Fruit fly (Drosophila melanogaster): Measurements from ENCODE around the gene RpS27A.

RpS27A gene

DNA sequence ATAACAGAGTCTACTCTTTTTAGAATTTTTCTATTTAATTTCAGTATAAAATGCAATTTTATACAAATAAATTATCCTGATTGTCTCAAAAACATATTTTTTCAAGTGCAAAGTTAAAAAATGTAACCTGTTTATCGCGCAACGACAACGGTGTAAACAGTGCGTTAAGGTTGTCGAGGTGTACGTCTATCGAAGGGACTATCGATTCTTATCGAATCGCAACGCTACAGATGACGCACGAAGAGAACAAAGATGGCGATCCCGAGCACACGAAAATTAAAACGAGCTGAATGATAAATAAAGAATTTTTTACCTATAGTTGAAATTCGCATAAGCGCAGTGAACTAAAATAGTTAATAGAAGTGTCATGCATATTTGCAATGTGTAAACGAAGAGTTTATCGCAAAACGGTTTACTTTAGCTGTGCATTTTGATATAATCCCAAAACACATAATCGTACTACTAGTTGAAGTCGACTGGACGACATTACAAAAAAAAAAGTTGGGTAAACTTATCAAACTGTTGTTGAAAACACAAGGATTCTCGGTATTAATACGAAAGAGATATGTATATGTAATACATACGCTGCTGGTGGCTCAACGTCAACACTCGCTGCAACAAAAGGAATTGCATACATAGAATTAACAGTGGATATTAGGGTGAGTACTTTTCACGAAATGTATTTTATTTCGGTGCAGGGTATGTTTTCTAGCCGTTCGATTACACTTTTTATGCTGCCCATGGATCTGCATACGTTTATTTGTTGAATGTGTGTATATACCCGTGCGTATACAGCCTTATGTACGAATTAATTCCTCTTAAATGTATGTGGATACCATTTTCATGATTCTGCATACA, 20.1 kb upstream of the RpS27A start, which contains the start of gene da (continued):
- peak; percentile 81 for TF ChIP-seq CG15479 (GFP tag; optimal IDR thresholded peaks at IDR 0.05)
- TF ChIP-seq CG10209 (GFP tag; optimal IDR thresholded peaks at IDR 0.05): peak; percentile 52
- TF ChIP-seq CG6654 (GFP tag; optimal IDR thresholded peaks at IDR 0.05): no peak
- 0 out of 2 replicates have a peak, but pooled peaks have one; percentile 17 for TF ChIP-seq ranshi (GFP tag; IDR thresholded peaks at IDR 0.05)
- TF ChIP-seq Sry-β (GFP tag; optimal IDR thresholded peaks at IDR 0.05): no peak
- TF ChIP-seq MTF-1 (GFP tag; optimal IDR thresholded peaks at IDR 0.05; ENCODE audit: borderline replicate concordance): no peak
- TF ChIP-seq CG17912 (GFP tag; optimal IDR thresholded peaks at IDR 0.05): peak; percentile 32
- peak; percentile 23 for TF ChIP-seq Lhr (GFP tag; optimal IDR thresholded peaks at IDR 0.05)
- peak; percentile 49; the same call in 1 of the 2 replicates for TF ChIP-seq Bgb (GFP tag; IDR thresholded peaks at IDR 0.05; ENCODE audit: partially characterized antibody)
- TF ChIP-seq crc (GFP tag; optimal IDR thresholded peaks at IDR 0.05): peak; percentile 34
- TF ChIP-seq CG3163 (GFP tag; optimal IDR thresholded peaks at IDR 0.05): no peak
- TF ChIP-seq hb (GFP tag; IDR thresholded peaks at IDR 0.05; ENCODE audit: partially characterized antibody): no peak
- no peak for TF ChIP-seq CG12071 (GFP tag; optimal IDR thresholded peaks at IDR 0.05)
- TF ChIP-seq twi (tag; optimal IDR thresholded peaks at IDR 0.05): peak; percentile 43
- peak; percentile 53; the same call in 1 of the 2 replicates for TF ChIP-seq CG31441 (GFP tag; IDR thresholded peaks at IDR 0.05)
- peak; percentile 65 for TF ChIP-seq nerfin-2 (GFP tag; IDR thresholded peaks at IDR 0.05; ENCODE audit: partially characterized antibody)
- TF ChIP-seq CG14860 (GFP tag; IDR thresholded peaks at IDR 0.05; ENCODE audit: partially characterized antibody): no peak
- TF ChIP-seq CG8359 (GFP tag; optimal IDR thresholded peaks at IDR 0.05; ENCODE audit: borderline replicate concordance): no peak
- peak; percentile 63 for TF ChIP-seq CG2678 (tag; optimal IDR thresholded peaks at IDR 0.05)
- no peak for TF ChIP-seq CG2889 (GFP tag; IDR thresholded peaks at IDR 0.05)
- no peak for TF ChIP-seq ftz-f1 (GFP tag; optimal IDR thresholded peaks at IDR 0.05)

DNA sequence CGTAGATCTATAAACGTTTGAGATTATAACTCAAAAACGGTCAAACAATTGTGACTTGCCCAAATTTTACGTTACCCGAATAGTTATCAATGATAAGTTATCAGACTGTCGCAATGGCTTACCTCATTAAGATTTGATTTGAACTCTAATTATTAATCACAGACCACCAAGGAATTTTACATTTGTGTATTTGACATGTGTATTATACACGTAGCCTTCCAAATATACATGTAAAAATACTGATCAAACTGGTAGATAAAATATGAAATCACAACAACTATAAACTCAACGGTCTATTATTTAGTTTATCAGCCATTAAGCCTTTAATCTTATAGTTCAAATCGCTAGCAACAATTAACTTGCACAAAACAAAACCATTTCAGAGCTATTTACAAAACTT, 14.7 kb upstream of the RpS27A start:
- TF ChIP-seq sd (tag; optimal IDR thresholded peaks at IDR 0.05) (peak; percentile 85), grn (GFP tag; optimal IDR thresholded peaks at IDR 0.05) (peak; percentile 69), Mad (GFP tag; optimal IDR thresholded peaks at IDR 0.05) (no peak), corto (GFP tag; optimal IDR thresholded peaks at IDR 0.05) (no peak), CG10431 (GFP tag; optimal IDR thresholded peaks at IDR 0.05) (no peak), sug (tag; optimal IDR thresholded peaks at IDR 0.05) (peak; percentile 99), CG3847 (GFP tag; IDR thresholded peaks at IDR 0.05) (no peak), ken (GFP tag; IDR thresholded peaks at IDR 0.05) (no peak), Stat92E (GFP tag; optimal IDR thresholded peaks at IDR 0.05) (no peak), CG17829 (tag; optimal IDR thresholded peaks at IDR 0.05) (no peak), lola (GFP tag; optimal IDR thresholded peaks at IDR 0.05) (no peak), gsb-n (tag; optimal IDR thresholded peaks at IDR 0.05) (no peak), nau (GFP tag; optimal IDR thresholded peaks at IDR 0.05) (no peak), Opbp (GFP tag; IDR thresholded peaks at IDR 0.05; ENCODE audit: partially characterized antibody) (no peak), her (GFP tag; optimal IDR thresholded peaks at IDR 0.05) (no peak), Sry-δ (GFP tag; optimal IDR thresholded peaks at IDR 0.05) (no peak), inv (GFP tag; IDR thresholded peaks at IDR 0.05; ENCODE audit: partially characterized antibody) (no peak), CG14441 (GFP tag; IDR thresholded peaks at IDR 0.05) (no peak), CG3407 (GFP tag; optimal IDR thresholded peaks at IDR 0.05) (no peak), CG6791 (GFP tag; IDR thresholded peaks at IDR 0.05; ENCODE audit: partially characterized antibody) (no peak), bcd (GFP tag; optimal IDR thresholded peaks at IDR 0.05) (no peak), CG9932 (GFP tag; IDR thresholded peaks at IDR 0.05) (no peak), CG8089 (GFP tag; optimal IDR thresholded peaks at IDR 0.05) (no peak), Mes4 (GFP tag; optimal IDR thresholded peaks at IDR 0.05) (no peak), Hr78 (GFP tag; optimal IDR thresholded peaks at IDR 0.05) (no peak), CG3065 (GFP tag; optimal IDR thresholded peaks at IDR 0.05) (no peak), fru (optimal IDR thresholded peaks at IDR 0.05) (no peak)
